Worm (Caenorhabditis elegans): ENCODE data around the gene anmt-1.

- TF ChIP-seq tbx-11 (GFP tag; IDR thresholded peaks at IDR 0.05) (no peak), ceh-13 (GFP tag; optimal IDR thresholded peaks at IDR 0.05) (no peak), hnd-1 (tag; optimal IDR thresholded peaks at IDR 0.05) (no peak), flt-1 (GFP tag; IDR thresholded peaks at IDR 0.05) (no peak), ama-1 (optimal IDR thresholded peaks at IDR 0.05) (no peak), ceh-36 (tag; optimal IDR thresholded peaks at IDR 0.05) (no peak), pes-1 (GFP tag; IDR thresholded peaks at IDR 0.05) (no peak), hmg-4 (GFP tag; optimal IDR thresholded peaks at IDR 0.05) (no peak), F13C5.2 (tag; optimal IDR thresholded peaks at IDR 0.05) (no peak), scrt-1 (GFP tag; IDR thresholded peaks at IDR 0.05) (no peak), B0310.2 (tag; optimal IDR thresholded peaks at IDR 0.05) (no peak), ets-7 (tag; optimal IDR thresholded peaks at IDR 0.05) (no peak)
These were observed 21.5 kb upstream of the anmt-1 start for ce11 chrIII:8663143-8663542.
